Fruit fly (Drosophila melanogaster): ENCODE measurements around the gene CG15930.

DNA sequence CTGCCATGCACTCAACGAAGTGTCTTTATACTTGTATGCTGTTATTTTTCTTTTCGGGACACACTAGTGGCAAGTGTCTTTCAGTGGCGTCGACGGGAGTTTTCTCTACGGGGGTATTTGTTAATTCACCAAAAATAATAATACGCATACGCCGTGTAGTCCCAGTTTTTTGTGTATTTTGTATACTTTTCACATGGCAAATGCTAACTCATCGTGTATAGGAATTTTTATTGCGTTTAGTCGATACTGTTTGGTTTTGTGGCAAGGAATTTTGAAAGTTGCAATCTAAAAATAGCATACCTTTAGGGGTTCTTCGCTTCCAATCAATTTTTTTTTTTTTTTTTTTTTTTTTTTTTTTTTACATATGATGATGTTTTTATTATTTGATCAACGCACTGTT, 21.3 kb upstream of the CG15930 start:
- no peak for TF ChIP-seq CTCF (optimal IDR thresholded peaks at IDR 0.05)
- no peak for TF ChIP-seq CG8478 (optimal IDR thresholded peaks at IDR 0.05)
